Fruit fly (Drosophila melanogaster) whole organism, larva: Measurements from ENCODE around the gene CG9609.
A peak's percentile ranks its signal among the peaks of the same experiment; 100 is the strongest.

Source experiments
- noc ChIP-seq: fragments of 200-800 bp; sonication (Bioruptor generic); optimal IDR thresholded peaks from 3 replicates; lab custom pipeline; 2019; ENCODE audit warnings: missing biosample characterization, mild to moderate bottlenecking, missing genetic modification characterization, moderate library complexity

The CG9609 gene

dm6 chrX:16786860-16787415 is at the start of gene CG9609, which contains the start of gene Sap30:
Gene CG9609 (minus strand): TSS chrX:16787008.
Gene Sap30 (plus strand): TSS chrX:16787283.
- TF ChIP-seq noc (tag; lab: Kevin White, UChicago): no peak

dm6 chrX:16836091-16836799 is 49.4 kb upstream of the CG9609 start:
- TF ChIP-seq noc (tag; lab: Kevin White, UChicago): peak; percentile 80

dm6 chrX:16835304-16835703 is 48.5 kb upstream of the CG9609 start, which contains the start of the genes CG13004 and CG46306:
Gene CG13004 (minus strand): TSS chrX:16835520.
Gene CG46306 (minus strand): TSS chrX:16835520.
- TF ChIP-seq noc (tag; lab: Kevin White, UChicago): no peak

- no peak for TF ChIP-seq noc (tag; lab: Kevin White, UChicago)
Observed at dm6 chrX:16834259-16834658, 47.5 kb upstream of the CG9609 start.

- no peak for TF ChIP-seq noc (tag; lab: Kevin White, UChicago)
Observed at dm6 chrX:16833097-16833496, 46.3 kb upstream of the CG9609 start.

- TF ChIP-seq noc (tag; lab: Kevin White, UChicago): no peak
Observed at dm6 chrX:16831848-16832247, 45.0 kb upstream of the CG9609 start.

dm6 chrX:16830081-16830480 is 43.3 kb upstream of the CG9609 start:
- no peak for TF ChIP-seq noc (tag; lab: Kevin White, UChicago)

dm6 chrX:16829439-16830028 is 42.7 kb upstream of the CG9609 start:
- TF ChIP-seq noc (tag; lab: Kevin White, UChicago): peak; percentile 43

- TF ChIP-seq noc (tag; lab: Kevin White, UChicago): peak; percentile 22
Observed at dm6 chrX:16822080-16822479, 35.3 kb upstream of the CG9609 start.

dm6 chrX:16821216-16821615 is 34.4 kb upstream of the CG9609 start:
- no peak for TF ChIP-seq noc (tag; lab: Kevin White, UChicago)

dm6 chrX:16820665-16821064 is 33.9 kb upstream of the CG9609 start:
- TF ChIP-seq noc (tag; lab: Kevin White, UChicago): no peak

- TF ChIP-seq noc (tag; lab: Kevin White, UChicago): no peak
Observed at dm6 chrX:16818186-16818585, 31.4 kb upstream of the CG9609 start.

- no peak for TF ChIP-seq noc (tag; lab: Kevin White, UChicago)
Observed at dm6 chrX:16816500-16816899, 29.7 kb upstream of the CG9609 start.

dm6 chrX:16815168-16815567 is 28.4 kb upstream of the CG9609 start:
- no peak for TF ChIP-seq noc (tag; lab: Kevin White, UChicago)

dm6 chrX:16814351-16814750 is 27.5 kb upstream of the CG9609 start:
- TF ChIP-seq noc (tag; lab: Kevin White, UChicago): no peak

dm6 chrX:16813226-16813625 is 26.4 kb upstream of the CG9609 start:
- no peak for TF ChIP-seq noc (tag; lab: Kevin White, UChicago)
